Worm (Caenorhabditis elegans): ENCODE measurements around the gene lfi-1.

The lfi-1 gene

DNA sequence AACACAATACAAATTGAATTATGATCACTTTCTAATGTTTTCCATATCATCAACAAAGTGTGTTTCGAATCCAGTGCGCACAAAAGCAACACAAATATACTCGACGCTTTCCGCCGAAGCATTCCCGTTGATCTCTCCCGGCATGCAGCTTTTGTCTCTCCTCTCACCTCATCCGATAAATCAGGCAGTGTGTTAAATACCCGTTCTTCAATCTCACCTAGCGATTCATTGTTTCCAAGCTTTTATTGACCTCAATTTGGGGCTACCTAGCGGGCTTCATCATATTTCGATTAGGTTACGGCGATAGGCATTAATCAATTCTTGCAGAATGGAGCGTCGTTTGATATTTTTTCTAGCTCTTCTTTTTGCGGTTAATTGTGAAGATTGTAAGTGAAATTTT, 47.7 kb downstream of the lfi-1 start, which contains the start of gene ZC449.1:
Gene ZC449.1, plus strand, starts transcription at position 121 of the 400 bp plus-strand sequence.
- TF ChIP-seq lsy-2 (tag; optimal IDR thresholded peaks at IDR 0.05) (no peak), ztf-11 (tag; optimal IDR thresholded peaks at IDR 0.05) (no peak), sem-2 (GFP tag; optimal IDR thresholded peaks at IDR 0.05) (no peak), ham-2 (GFP tag; optimal IDR thresholded peaks at IDR 0.05) (peak; percentile 51), elt-3 (tag; optimal IDR thresholded peaks at IDR 0.05) (no peak), nhr-12 (tag; optimal IDR thresholded peaks at IDR 0.05) (no peak), ceh-39 (tag; optimal IDR thresholded peaks at IDR 0.05) (no peak), nhr-237 (tag; optimal IDR thresholded peaks at IDR 0.05) (no peak)

DNA sequence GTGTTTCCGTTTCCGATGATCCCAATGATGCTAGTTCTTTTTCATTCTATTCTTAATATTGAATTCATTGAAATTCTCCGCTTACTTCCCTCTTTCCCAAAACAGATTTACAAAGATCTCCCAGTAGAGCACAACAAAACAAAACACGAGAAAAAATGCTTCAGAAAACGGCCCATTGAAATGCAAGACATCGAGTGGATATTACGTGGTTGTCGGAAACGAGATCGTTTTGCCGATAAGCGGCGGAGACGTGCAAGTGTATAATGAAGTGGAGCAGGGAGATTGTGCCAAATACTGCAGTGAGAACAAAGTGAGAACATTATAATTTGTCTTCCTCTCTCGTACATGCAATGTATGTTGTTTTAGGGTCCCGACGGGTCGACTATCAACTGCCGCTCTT, 49.8 kb downstream of the lfi-1 start:
- no peak for TF ChIP-seq unc-39 (tag; optimal IDR thresholded peaks at IDR 0.05)
- no peak for TF ChIP-seq ces-1 (GFP tag; optimal IDR thresholded peaks at IDR 0.05)
- no peak for TF ChIP-seq ztf-11 (tag; optimal IDR thresholded peaks at IDR 0.05)
- TF ChIP-seq nhr-12 (tag; optimal IDR thresholded peaks at IDR 0.05), result no peak
- TF ChIP-seq nhr-76 (tag; optimal IDR thresholded peaks at IDR 0.05), result no peak
- no peak for TF ChIP-seq nhr-28 (tag; optimal IDR thresholded peaks at IDR 0.05)
- no peak for TF ChIP-seq hlh-1 (tag; optimal IDR thresholded peaks at IDR 0.05)
- TF ChIP-seq lsy-2 (tag; optimal IDR thresholded peaks at IDR 0.05), result no peak
- no peak for TF ChIP-seq unc-120 (tag; optimal IDR thresholded peaks at IDR 0.05; ENCODE audit: poor library complexity, severe bottlenecking)

DNA sequence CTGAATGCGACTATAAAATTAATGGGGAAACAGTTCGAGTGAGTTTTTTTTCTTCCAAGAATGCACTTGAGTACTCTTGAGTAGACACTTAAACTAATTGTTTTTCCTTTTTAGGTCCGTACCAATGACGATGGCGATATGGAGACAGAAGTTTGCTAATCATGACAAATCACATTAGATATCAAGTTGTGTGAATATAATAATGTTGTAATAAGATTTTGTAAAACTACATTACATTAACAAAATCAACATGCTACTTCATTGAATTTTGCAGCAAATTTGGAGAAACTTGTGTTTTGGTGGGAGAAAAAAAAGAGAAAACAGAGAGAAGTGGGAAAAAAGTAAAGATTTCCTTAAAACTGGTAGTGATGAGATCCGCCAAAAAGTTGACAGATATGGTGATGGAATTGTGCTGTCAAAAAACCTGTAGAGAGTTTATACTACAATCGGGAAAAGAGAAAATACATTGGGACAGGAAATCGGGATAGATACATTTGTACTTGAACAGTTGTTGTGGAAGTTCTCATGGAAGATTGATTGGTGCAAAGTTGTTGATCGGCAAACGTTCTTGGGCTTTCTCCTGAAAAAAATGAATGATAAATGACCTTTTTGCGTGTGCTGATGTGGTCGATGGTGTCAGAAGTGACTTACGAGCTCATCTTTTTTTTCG, 51.4 kb downstream of the lfi-1 start:
- TF ChIP-seq ham-2 (GFP tag; optimal IDR thresholded peaks at IDR 0.05), result no peak
- peak; percentile 73 for TF ChIP-seq ces-1 (GFP tag; optimal IDR thresholded peaks at IDR 0.05)
- peak; percentile 44 for TF ChIP-seq hlh-1 (tag; optimal IDR thresholded peaks at IDR 0.05)

DNA sequence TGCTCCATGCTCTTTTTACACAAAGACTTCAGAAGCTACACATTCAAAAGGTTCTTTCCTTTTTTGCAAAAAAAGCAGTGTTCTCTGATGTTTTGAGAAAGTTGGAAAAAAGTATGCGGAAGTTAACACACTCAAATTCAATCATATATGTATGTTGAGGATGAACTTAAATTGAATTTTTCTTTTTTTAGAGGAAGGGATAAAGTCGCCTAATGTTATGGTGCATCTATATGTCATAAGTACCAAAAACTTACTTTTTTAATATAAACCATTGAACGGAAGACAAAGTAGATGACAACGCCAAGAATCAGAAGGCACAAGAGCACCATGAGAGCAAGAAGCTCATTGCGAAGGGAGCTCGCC, 51.9 kb downstream of the lfi-1 start:
- TF ChIP-seq blmp-1 (tag; optimal IDR thresholded peaks at IDR 0.05), result no peak
- TF ChIP-seq nhr-2 (tag; optimal IDR thresholded peaks at IDR 0.05), result no peak
- no peak for TF ChIP-seq nhr-76 (tag; optimal IDR thresholded peaks at IDR 0.05)
- no peak for TF ChIP-seq unc-39 (tag; optimal IDR thresholded peaks at IDR 0.05)
- no peak for TF ChIP-seq mep-1 (tag; optimal IDR thresholded peaks at IDR 0.05)
- TF ChIP-seq ceh-39 (tag; optimal IDR thresholded peaks at IDR 0.05), result no peak
- TF ChIP-seq unc-62 (GFP tag; optimal IDR thresholded peaks at IDR 0.05), result no peak
- no peak for TF ChIP-seq tbx-8 (GFP tag; optimal IDR thresholded peaks at IDR 0.05)

DNA sequence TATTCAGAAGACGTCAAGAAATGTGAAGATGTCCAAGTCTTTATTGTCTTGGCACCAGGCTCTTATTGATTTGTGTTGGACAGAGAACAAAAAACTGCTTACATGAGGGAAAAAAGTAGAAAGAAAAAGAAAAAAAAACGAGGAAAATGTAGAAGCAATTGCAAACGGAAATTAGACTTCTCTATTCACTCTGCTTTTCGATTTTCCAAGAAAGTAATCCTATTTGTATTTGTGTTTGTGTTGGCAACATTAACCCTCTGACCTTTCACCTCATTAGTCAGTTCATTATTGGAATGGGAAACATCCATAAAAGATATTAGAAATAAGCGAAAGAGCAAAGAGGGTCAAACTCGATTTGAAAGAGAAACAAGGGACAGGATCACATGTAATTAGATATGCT, 55.1 kb downstream of the lfi-1 start:
- TF ChIP-seq ces-1 (GFP tag; optimal IDR thresholded peaks at IDR 0.05), result peak; percentile 99
- TF ChIP-seq unc-39 (tag; optimal IDR thresholded peaks at IDR 0.05), result no peak

DNA sequence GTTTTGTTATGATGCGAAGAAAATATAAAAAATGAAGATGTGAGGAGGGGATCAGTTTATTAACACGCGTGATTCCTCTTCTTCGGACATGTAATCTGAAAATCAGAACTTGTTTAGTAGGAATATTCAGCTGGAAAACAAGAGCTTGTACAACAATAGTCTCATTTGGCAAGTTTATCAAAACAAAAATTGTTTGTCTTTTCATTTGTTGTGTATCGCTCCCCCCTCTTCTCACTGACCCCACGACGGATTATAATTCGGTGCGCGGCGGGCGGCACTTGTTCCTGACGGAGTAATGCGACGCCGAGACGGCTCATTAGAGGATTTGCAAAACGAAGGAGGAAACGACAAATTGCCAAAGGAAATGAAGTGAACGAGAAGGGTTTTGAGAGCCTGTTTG, 57.2 kb downstream of the lfi-1 start, which contains the start of gene ZC449.4:
Gene ZC449.4, minus strand, starts transcription at position 101 of the 400 bp plus-strand sequence.
- TF ChIP-seq lin-32 (GFP tag; optimal IDR thresholded peaks at IDR 0.05) (no peak), ces-1 (GFP tag; optimal IDR thresholded peaks at IDR 0.05) (peak; percentile 20)

DNA sequence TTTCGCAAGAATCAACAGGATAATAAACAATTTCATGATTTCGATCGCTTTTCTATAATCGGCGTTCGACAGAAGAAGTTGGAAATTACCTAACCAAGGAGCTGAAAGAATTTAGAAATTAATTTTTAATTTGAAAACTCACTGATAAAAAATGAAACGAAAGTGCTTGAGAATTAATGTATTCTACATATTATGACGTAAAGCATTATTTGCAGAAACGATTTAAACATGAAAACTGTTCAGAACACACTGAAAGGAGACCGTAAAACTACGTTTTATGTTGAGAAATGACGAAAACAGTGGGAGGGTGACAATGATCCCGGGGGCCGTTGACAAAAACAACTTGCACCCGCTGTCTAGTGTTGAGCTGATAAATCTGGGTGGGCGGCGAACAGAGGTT, 61.0 kb downstream of the lfi-1 start, which contains the start of gene ZC449.5:
Gene ZC449.5, minus strand, starts transcription at position 101 of the 400 bp plus-strand sequence.
- TF ChIP-seq mep-1 (tag; optimal IDR thresholded peaks at IDR 0.05) (no peak), ceh-43 (GFP tag; optimal IDR thresholded peaks at IDR 0.05) (no peak), flh-1 (GFP tag; optimal IDR thresholded peaks at IDR 0.05) (no peak), nhr-2 (tag; optimal IDR thresholded peaks at IDR 0.05) (no peak), hlh-1 (tag; optimal IDR thresholded peaks at IDR 0.05) (no peak), drap-1 (GFP tag; optimal IDR thresholded peaks at IDR 0.05) (no peak), nhr-28 (tag; optimal IDR thresholded peaks at IDR 0.05) (no peak), mab-5 (tag; optimal IDR thresholded peaks at IDR 0.05) (no peak), pha-4 (tag; optimal IDR thresholded peaks at IDR 0.05) (no peak), lin-32 (GFP tag; optimal IDR thresholded peaks at IDR 0.05) (no peak), bed-3 (GFP tag; optimal IDR thresholded peaks at IDR 0.05) (no peak), lin-13 (tag; optimal IDR thresholded peaks at IDR 0.05) (no peak), tbx-8 (GFP tag; optimal IDR thresholded peaks at IDR 0.05) (no peak), nhr-12 (tag; optimal IDR thresholded peaks at IDR 0.05) (no peak), ceh-39 (tag; optimal IDR thresholded peaks at IDR 0.05) (no peak)

Measured in whole organism, mixed stage, embryonic.